Worm (Caenorhabditis elegans) whole organism, L4/young adult: ENCODE results near the gene C05D11.13.

Experiments used
- W03F9.2 ChIP-seq: fragments of 150-350 bp; optimal IDR thresholded peaks from 2 replicates; lab custom pipeline; 2014; ENCODE audit warnings: missing biosample characterization, missing genetic modification characterization
- dao-5 ChIP-seq: sonication (generic microtip); optimal IDR thresholded peaks from 2 replicates; lab custom pipeline; 2016; ENCODE audit warnings: missing genotype, missing genetic modification characterization, moderate library complexity, missing compliant biosample characterization
- him-1 ChIP-seq: sonication (generic microtip); optimal IDR thresholded peaks from 2 replicates; lab custom pipeline; 2016; ENCODE audit warnings: missing genotype, missing genetic modification reagents, missing genetic modification characterization, missing compliant biosample characterization

Gene C05D11.13

DNA sequence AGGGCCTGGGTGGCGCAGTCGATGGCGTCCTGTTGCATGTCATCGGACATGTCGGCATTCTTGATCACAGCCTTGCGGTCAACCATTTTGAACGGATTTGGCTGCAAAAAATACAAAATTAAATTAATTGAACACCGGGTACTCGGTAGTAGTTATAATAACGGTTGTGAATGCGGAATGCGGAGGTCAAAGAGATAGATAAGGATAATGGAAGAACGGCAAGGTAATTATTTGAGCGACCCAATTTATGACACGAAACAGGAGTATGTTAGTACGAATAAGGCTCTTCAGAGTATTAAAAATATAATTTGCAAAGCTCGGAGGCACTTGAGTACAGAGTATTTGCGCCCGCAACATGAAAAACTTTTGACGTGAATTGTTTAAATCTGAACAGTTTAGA is 19.3 kb upstream of the C05D11.13 start, which contains the start of gene dlc-1:
TSS of gene dlc-1 (minus strand) at position 101 of the 400 bp plus-strand sequence.
- TF ChIP-seq W03F9.2 (tag; lab: Kevin White, UChicago) = no peak
- TF ChIP-seq him-1 (tag; lab: Kevin White, UChicago) = no peak
- TF ChIP-seq dao-5 (tag; lab: Kevin White, UChicago) = no peak

DNA sequence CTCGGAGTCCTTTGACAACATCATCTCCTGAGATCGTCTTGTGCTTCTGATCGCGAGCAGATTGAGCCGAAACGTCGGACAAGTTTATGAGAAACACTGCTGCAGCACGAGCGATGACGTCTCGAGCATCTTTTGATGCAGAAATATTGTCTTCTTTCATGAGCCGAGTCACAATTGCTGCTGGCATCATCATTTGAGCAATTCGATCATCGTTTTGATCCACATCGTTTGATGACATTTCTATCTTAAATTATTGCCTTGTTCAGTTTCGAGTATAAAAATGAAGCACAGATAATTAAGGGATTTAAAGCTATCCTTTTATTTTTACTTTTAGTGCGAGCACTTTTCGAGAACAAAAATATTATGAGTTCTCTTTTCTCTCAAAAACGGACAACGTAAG is 18.2 kb upstream of the C05D11.13 start, which contains the start of gene T26A5.8:
TSS of gene T26A5.8 (minus strand) at position 247 of the 400 bp plus-strand sequence.
- TF ChIP-seq dao-5 (tag; lab: Kevin White, UChicago) = no peak
- TF ChIP-seq W03F9.2 (tag; lab: Kevin White, UChicago) = no peak
- no peak for TF ChIP-seq him-1 (tag; lab: Kevin White, UChicago)

DNA sequence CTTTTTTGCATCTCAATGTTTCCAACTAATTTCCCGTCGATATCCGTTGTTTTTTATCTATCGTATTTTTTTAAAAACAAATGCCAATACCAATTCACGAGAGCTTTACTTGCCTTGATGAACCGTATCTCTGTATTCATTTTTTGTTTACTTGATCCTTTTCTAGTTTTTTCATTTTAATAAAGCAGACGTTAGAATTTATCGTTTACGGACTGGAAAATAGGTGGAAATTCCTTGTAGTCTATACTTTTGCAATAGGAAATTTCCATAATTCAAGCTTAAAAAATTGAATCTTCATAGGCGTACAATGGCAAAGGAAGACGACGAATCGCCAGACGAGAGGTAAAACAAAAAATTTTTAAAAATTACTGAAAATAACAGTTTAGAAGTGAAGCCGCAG is 15.4 kb upstream of the C05D11.13 start, which contains the start of gene algn-1:
TSS of gene algn-1 (plus strand) at position 301 of the 400 bp plus-strand sequence.
- TF ChIP-seq dao-5 (tag; lab: Kevin White, UChicago) (no peak), W03F9.2 (tag; lab: Kevin White, UChicago) (no peak), him-1 (tag; lab: Kevin White, UChicago) (no peak)

DNA sequence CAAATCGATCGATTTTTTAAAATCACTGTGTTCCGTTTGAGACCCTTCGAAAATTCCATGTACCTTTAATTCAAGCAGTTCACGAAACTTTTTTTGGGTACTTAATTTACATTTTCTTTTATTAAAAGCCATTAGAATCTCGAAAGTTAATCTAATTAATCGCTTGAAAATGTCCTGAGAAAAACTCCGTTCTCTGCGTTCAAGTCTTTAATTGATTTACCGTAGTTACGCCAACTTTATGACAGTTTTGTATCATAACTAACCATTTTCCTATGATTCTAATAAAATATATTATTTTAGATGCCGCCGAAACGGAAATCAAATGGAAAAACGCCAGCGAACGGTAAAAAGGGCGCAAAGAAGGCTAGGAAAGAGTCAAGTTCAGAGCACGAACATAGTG is 9.8 kb upstream of the C05D11.13 start, which contains the start of gene jhdm-1:
TSS of gene jhdm-1 (plus strand) at position 301 of the 400 bp plus-strand sequence.
- TF ChIP-seq dao-5 (tag; lab: Kevin White, UChicago) (no peak), W03F9.2 (tag; lab: Kevin White, UChicago) (no peak), him-1 (tag; lab: Kevin White, UChicago) (no peak)

DNA sequence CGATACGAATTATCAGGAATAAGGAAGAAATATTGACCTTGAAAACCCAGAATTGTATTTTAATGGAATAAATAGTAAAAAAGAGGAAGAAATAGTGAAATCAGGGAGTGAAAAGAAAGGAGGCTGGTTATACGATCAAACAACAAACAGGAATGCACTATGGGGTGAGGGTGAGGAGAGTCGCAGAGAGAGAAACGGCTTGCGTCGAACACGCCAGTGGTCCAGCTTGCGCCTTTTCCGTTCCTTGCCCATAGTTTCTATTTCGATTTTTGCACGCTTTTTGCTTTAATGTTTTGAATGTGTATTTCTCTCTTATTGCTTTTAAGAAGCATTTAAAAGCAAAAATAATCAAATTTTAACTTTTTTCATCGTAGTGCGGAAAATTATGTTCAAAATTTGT is 9.3 kb upstream of the C05D11.13 start:
- TF ChIP-seq W03F9.2 (tag; lab: Kevin White, UChicago) = peak; percentile 81
- no peak for TF ChIP-seq him-1 (tag; lab: Kevin White, UChicago)

DNA sequence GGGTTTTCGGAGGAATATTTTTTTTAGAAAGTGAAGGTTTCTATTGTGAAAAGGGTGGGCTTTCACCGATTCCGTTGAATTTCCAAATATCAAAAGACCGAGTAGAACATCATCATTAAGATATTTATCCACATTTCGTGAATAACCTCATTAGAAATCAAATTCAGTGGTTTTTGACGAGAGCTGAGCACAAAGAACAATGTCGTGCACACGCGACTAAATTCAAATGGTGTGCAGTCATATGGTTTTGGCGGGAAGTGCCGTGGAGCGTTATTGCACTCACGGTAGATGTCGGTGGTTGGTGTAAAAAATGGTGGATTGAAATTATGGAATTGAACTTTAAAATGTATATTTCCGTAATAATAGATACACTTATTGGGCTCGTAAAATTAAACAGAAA is 8.3 kb upstream of the C05D11.13 start:
- TF ChIP-seq dao-5 (tag; lab: Kevin White, UChicago) (no peak), W03F9.2 (tag; lab: Kevin White, UChicago) (no peak), him-1 (tag; lab: Kevin White, UChicago) (no peak)

DNA sequence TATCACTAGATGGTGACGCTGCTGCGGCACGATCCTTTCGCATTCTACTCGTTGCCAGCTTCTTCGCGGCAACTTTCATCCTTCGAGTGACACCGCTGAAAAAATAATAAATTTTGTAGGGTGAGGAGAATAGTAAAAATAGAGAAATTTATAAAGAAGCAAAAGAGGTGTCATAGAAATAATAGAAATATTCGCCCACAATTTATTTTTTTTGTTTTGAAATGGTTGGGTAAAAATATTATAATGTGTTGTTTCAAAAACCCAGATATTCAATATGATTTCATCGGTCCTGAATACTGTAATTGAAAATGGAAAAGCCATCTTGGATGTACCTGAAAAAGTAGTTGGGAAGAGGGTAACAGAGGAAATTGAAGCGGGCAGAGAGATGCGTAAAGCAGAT is 7.9 kb upstream of the C05D11.13 start, which contains the start of gene set-1:
TSS of gene set-1 (minus strand) at position 101 of the 400 bp plus-strand sequence.
- no peak for TF ChIP-seq him-1 (tag; lab: Kevin White, UChicago)
- TF ChIP-seq dao-5 (tag; lab: Kevin White, UChicago) = no peak
- no peak for TF ChIP-seq W03F9.2 (tag; lab: Kevin White, UChicago)

DNA sequence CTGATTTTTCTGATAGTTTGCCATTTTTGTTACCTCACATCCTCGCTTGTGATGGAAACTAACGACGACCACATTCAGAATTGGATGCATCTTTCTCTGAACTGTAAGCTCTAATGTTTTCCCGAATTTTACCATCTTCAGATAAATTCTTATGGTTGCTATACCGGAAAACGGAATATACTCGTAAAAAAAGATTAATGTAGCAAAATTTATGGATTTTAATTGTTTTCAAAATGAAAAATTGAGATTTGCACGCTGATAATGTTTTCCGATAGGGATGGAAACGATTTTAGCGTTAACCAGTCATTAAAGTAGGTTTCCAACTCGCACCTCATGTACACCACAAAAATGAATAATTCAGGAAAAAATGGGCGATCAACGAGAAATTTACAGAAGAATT is 6.2 kb upstream of the C05D11.13 start, which contains the start of gene T26A5.6:
TSS of gene T26A5.6 (minus strand) at position 101 of the 400 bp plus-strand sequence.
- TF ChIP-seq dao-5 (tag; lab: Kevin White, UChicago) = no peak
- TF ChIP-seq W03F9.2 (tag; lab: Kevin White, UChicago) = no peak
- no peak for TF ChIP-seq him-1 (tag; lab: Kevin White, UChicago)

DNA sequence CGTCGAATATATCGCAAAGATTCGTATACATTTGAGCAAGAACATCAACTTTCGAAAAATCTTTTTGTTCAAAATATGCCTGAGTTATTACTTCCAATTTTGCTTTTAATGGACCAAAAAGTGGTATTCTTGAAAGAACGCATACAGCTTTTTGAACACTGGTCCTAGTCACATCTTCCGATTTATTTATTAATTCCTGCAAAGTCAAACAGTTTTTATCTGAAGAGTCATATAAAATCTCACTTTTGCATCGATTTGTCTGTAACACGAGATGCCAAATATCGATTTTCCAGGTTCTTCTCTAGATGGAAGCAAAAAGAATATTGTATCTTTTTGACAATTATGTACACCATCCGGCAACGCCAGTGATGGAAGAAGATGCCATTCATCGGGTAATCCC is 5.5 kb upstream of the C05D11.13 start:
- no peak for TF ChIP-seq W03F9.2 (tag; lab: Kevin White, UChicago)
- TF ChIP-seq dao-5 (tag; lab: Kevin White, UChicago) = no peak
- no peak for TF ChIP-seq him-1 (tag; lab: Kevin White, UChicago)

DNA sequence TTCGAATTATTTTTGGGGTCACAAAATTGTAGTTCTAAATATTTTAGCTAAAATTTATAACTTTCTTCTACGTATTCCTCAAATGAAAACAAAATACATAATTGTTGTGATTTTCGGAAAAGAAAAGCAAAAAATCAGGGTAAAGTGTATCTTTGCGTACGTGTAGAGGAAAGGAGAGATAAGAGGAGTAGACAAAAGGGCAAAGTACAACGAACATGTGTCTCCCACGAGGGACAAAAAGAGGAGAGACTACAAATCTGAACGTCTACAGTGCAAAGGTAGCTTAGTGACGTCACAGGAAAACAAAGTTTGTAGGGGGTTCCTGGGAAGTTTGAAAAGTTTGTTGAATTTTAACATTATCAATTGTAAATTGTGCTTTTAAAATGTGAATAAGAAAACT is 3.1 kb upstream of the C05D11.13 start:
- no peak for TF ChIP-seq W03F9.2 (tag; lab: Kevin White, UChicago)

DNA sequence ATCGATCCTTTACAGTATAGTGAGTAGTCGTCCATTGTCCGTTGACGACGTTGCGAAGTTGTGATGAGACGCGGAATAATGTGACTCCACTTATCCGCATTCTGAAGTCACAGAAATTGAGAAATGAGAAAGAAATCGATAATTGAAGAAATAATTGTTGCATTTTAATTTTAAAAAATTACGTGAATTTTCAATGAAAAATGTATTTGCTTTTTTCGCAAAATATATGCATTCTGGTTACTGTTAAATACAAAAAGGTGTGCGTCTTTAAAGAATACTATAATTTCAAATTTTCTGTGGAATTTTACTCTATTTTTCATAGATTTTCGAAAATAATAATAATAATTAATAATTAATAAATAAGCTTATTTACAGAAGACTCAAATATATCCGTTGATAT is 2.4 kb upstream of the C05D11.13 start, which contains the start of gene let-721:
TSS of gene let-721 (minus strand) at position 101 of the 400 bp plus-strand sequence.
- TF ChIP-seq him-1 (tag; lab: Kevin White, UChicago) = no peak
- TF ChIP-seq W03F9.2 (tag; lab: Kevin White, UChicago) = no peak
- TF ChIP-seq dao-5 (tag; lab: Kevin White, UChicago) = no peak

DNA sequence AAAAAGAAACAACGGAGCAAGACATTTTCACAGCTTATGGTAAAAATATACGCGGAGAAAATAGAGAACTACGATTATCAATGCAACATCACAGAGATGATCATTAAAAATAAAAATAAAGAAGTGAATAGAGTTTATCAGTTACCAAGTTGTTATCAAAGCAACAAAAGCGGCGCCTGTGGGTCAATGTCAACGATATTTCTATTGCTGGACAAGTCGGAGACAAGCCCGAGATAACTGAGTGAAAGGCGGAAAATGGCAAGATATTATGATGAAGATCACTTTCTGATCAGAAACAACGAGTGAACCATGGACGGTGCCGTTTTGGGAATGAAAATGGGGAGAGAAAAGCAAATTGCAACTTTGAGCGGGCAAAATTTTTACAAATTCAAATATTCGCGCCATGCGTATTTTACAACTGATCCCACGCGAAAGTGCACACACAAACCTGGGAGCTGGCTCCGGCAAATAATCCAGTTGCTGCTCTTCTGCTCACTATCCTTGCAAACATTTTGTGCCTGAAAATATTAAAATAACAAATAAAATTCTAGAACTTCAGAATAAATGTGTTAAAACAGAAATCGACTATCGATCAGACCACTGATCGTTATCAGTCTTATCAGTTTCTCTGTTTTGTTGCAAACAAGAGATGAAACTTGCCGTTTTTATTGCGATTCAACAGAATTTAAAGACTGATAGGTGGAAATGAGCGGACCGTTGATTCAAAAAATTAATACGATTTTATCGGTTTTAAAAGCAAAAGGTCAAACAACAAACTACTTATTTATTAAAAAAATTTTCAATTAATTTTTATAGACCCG is 1.9 kb downstream of the C05D11.13 start, which contains the start of gene mel-32:
TSS of gene mel-32 (minus strand) at position 696 of the 821 bp plus-strand sequence.
- TF ChIP-seq him-1 (tag; lab: Kevin White, UChicago) (no peak), dao-5 (tag; lab: Kevin White, UChicago) (no peak), W03F9.2 (tag; lab: Kevin White, UChicago) (no peak)

DNA sequence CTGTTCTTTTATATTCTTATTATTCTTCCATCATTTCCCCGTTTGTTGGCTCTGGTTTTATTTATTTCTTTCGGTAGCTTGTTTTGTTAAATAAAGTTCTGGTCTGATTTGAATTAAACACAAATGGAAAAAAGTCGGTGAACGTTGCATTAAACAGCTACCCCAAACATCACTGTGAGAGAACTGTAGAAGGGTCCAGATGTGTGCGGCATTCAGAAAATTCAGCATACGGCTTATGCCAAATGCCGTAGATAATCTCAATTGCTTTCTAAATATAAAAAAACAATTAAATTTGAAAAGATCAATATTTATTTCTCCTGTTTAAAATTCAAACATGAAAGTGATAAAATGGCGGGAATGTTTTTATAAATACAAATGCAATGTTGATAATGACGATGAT is 4.5 kb downstream of the C05D11.13 start:
- TF ChIP-seq dao-5 (tag; lab: Kevin White, UChicago) (no peak), him-1 (tag; lab: Kevin White, UChicago) (no peak), W03F9.2 (tag; lab: Kevin White, UChicago) (no peak)
